Fruit fly (Drosophila melanogaster) whole organism, embryonic: ENCODE data around the gene sdk.

Experiments used
- Atf3 ChIP-seq: fragments of 200-800 bp; sonication (Bioruptor generic); optimal IDR thresholded peaks from 3 replicates; lab custom pipeline; 2016; ENCODE audit warnings: missing biosample characterization, missing genetic modification characterization
- CG10209 ChIP-seq: fragments of 200-800 bp; sonication (Bioruptor generic); optimal IDR thresholded peaks from 3 replicates; lab custom pipeline; 2017; ENCODE audit warnings: missing biosample characterization, mild to moderate bottlenecking, missing genetic modification characterization, missing genetic modification reagents
- CG11085 ChIP-seq: fragments of 200-800 bp; sonication (Bioruptor generic); IDR thresholded peaks from 2 replicates; pipeline ENCODE4 v1.3.6; 2022; ENCODE audit warnings: missing biosample characterization, missing genetic modification characterization
- CG11398 ChIP-seq: fragments of 200-800 bp; sonication (Bioruptor generic); optimal IDR thresholded peaks from 2 replicates; lab custom pipeline; 2016; ENCODE audit warnings: missing biosample characterization, missing genetic modification characterization
- CG12659 ChIP-seq: fragments of 200-800 bp; sonication (Bioruptor generic); optimal IDR thresholded peaks from 3 replicates; lab custom pipeline; 2017; ENCODE audit warnings: mild to moderate bottlenecking, missing biosample characterization, missing genetic modification reagents, missing genetic modification characterization
- CG13123 ChIP-seq: fragments of 200-800 bp; sonication (Bioruptor generic); optimal IDR thresholded peaks from 2 replicates; lab custom pipeline; 2016; ENCODE audit warnings: missing biosample characterization, missing genetic modification characterization
- CG17186 ChIP-seq: fragments of 200-800 bp; sonication (Bioruptor generic); optimal IDR thresholded peaks from 3 replicates; lab custom pipeline; 2017; ENCODE audit warnings: missing biosample characterization, missing genetic modification reagents, missing genetic modification characterization
- CG1832 ChIP-seq: fragments of 200-800 bp; sonication (Bioruptor generic); optimal IDR thresholded peaks from 2 replicates; lab custom pipeline; 2017; ENCODE audit warnings: missing biosample characterization, mild to moderate bottlenecking, missing genetic modification characterization, inconsistent platforms
- CG30403 ChIP-seq: fragments of 200-800 bp; sonication (Bioruptor generic); optimal IDR thresholded peaks from 3 replicates; lab custom pipeline; 2016; ENCODE audit warnings: missing biosample characterization, missing genetic modification characterization
- CG31441 ChIP-seq: fragments of 200-800 bp; sonication (Bioruptor generic); IDR thresholded peaks from 2 replicates; pipeline ENCODE4 v1.3.6; 2022; ENCODE audit warnings: missing biosample characterization, missing genetic modification characterization
- CG33213 ChIP-seq: fragments of 200-800 bp; sonication (Bioruptor generic); optimal IDR thresholded peaks from 3 replicates; lab custom pipeline; 2016; ENCODE audit warnings: missing biosample characterization, missing genetic modification characterization
- CG42726 ChIP-seq: fragments of 200-800 bp; sonication (Bioruptor generic); IDR thresholded peaks from 2 replicates; pipeline ENCODE4 v1.3.6; 2022; ENCODE audit warnings: missing biosample characterization, missing genetic modification characterization; ENCODE audit not compliant: partially characterized antibody
- CG6791 ChIP-seq: fragments of 200-800 bp; sonication (Bioruptor generic); IDR thresholded peaks from 3 replicates; pipeline ENCODE4 v1.3.6; 2022; ENCODE audit warnings: missing biosample characterization, missing genetic modification characterization; ENCODE audit not compliant: partially characterized antibody
- CG9797 ChIP-seq: fragments of 200-800 bp; sonication (Bioruptor generic); optimal IDR thresholded peaks from 3 replicates; lab custom pipeline; 2018; ENCODE audit warnings: missing biosample characterization, mild to moderate bottlenecking, missing genetic modification characterization
- CHES-1-like ChIP-seq: fragments of 200-800 bp; sonication (Bioruptor generic); optimal IDR thresholded peaks from 2 replicates; lab custom pipeline; 2016; ENCODE audit warnings: missing biosample characterization, missing genetic modification characterization
- CTCF ChIP-seq: fragments of 200-800 bp; sonication (Bioruptor generic); optimal IDR thresholded peaks from 2 replicates; lab custom pipeline; 2017; ENCODE audit warnings: missing biosample characterization, mild to moderate bottlenecking, missing genetic modification characterization, moderate library complexity
- CoRest ChIP-seq: fragments of 200-800 bp; sonication (Bioruptor generic); optimal IDR thresholded peaks from 3 replicates; lab custom pipeline; 2018; ENCODE audit warnings: missing biosample characterization, mild to moderate bottlenecking, missing genetic modification characterization, moderate library complexity
- D ChIP-seq, 2 experiments: fragments of 200-800 bp in 1 of 2; fragments of >200 bp in 1 of 2; sonication (Bioruptor generic) in 1 of 2; optimal IDR thresholded peaks; 2 replicates in 1 of 2; 3 replicates in 1 of 2; lab custom pipeline; 2017; ENCODE audit warnings: mild to moderate bottlenecking in 1 of 2, missing biosample characterization in 1 of 2, missing genetic modification characterization in 1 of 2, missing genetic modification reagents in 1 of 2
- Doc3 ChIP-seq: fragments of 200-800 bp; sonication (Bioruptor generic); IDR thresholded peaks from 3 replicates; pipeline ENCODE4 v1.3.6; 2022; ENCODE audit warnings: missing biosample characterization, missing genetic modification characterization; ENCODE audit not compliant: partially characterized antibody
- E2f2 ChIP-seq: fragments of 200-800 bp; sonication (Bioruptor generic); IDR thresholded peaks from 2 replicates; pipeline ENCODE4 v1.3.6; 2022; ENCODE audit warnings: missing biosample characterization, missing genetic modification characterization
- Ets97D ChIP-seq: fragments of 200-800 bp; sonication (Bioruptor generic); optimal IDR thresholded peaks from 3 replicates; lab custom pipeline; 2016; ENCODE audit warnings: missing biosample characterization, missing genetic modification characterization
- HLH4C ChIP-seq: fragments of 200-800 bp; sonication (Bioruptor generic); IDR thresholded peaks from 3 replicates; pipeline ENCODE4 v1.3.6; 2022; ENCODE audit warnings: missing biosample characterization, missing genetic modification characterization; ENCODE audit not compliant: partially characterized antibody
- Hmr ChIP-seq: fragments of 200-800 bp; sonication (Bioruptor generic); optimal IDR thresholded peaks from 3 replicates; lab custom pipeline; 2017; ENCODE audit warnings: mild to moderate bottlenecking, missing biosample characterization, missing genetic modification reagents, missing genetic modification characterization
- Med ChIP-seq: fragments of 200-800 bp; sonication (Bioruptor generic); peaks from one replicate; lab custom pipeline; 2016; ENCODE audit warnings: missing biosample characterization, missing genetic modification characterization, mild to moderate bottlenecking, inconsistent platforms, moderate library complexity
- Opbp ChIP-seq: fragments of 200-800 bp; sonication (Bioruptor generic); IDR thresholded peaks from 3 replicates; pipeline ENCODE4 v1.3.6; 2022; ENCODE audit warnings: missing biosample characterization, missing genetic modification characterization; ENCODE audit not compliant: partially characterized antibody
- Sox102F ChIP-seq: fragments of 200-800 bp; sonication (Bioruptor generic); optimal IDR thresholded peaks from 2 replicates; lab custom pipeline; 2018; ENCODE audit warnings: missing biosample characterization, mild to moderate bottlenecking, missing genetic modification characterization, moderate library complexity
- Stat92E ChIP-seq, 3 experiments: fragments of >200 bp in 2 of 3; fragments of 200-800 bp in 1 of 3; sonication (Bioruptor generic) in 1 of 3; optimal IDR thresholded peaks; 2 replicates each; lab custom pipeline; 2017 to 2019; ENCODE audit warnings: missing biosample characterization in 3 of 3, missing genetic modification characterization in 3 of 3, mild to moderate bottlenecking in 1 of 3, moderate library complexity in 1 of 3
- caup ChIP-seq: fragments of 200-800 bp; sonication (Bioruptor generic); optimal IDR thresholded peaks from 3 replicates; lab custom pipeline; 2017; ENCODE audit warnings: missing biosample characterization, mild to moderate bottlenecking, missing genetic modification characterization, moderate library complexity; ENCODE audit not compliant: severe bottlenecking
- chif ChIP-seq, 2 experiments: fragments of 200-800 bp; sonication (Bioruptor generic); optimal IDR thresholded peaks; 3 replicates each; lab custom pipeline; 2016; ENCODE audit warnings: missing biosample characterization in 2 of 2, missing genetic modification characterization in 2 of 2
- ci ChIP-seq: fragments of 200-800 bp; sonication (Bioruptor generic); IDR thresholded peaks from 3 replicates; pipeline ENCODE4 v1.3.6; 2022; ENCODE audit warnings: missing biosample characterization, missing genetic modification characterization
- dm ChIP-seq: fragments of 200-800 bp; sonication (Bioruptor generic); optimal IDR thresholded peaks from 3 replicates; lab custom pipeline; 2016; ENCODE audit warnings: missing biosample characterization, missing genetic modification characterization
- ewg ChIP-seq: fragments of 200-800 bp; sonication (Bioruptor generic); optimal IDR thresholded peaks from 3 replicates; lab custom pipeline; 2017; ENCODE audit warnings: mild to moderate bottlenecking, missing biosample characterization, missing genetic modification reagents, missing genetic modification characterization
- fd64A ChIP-seq: fragments of 200-800 bp; sonication (Bioruptor generic); optimal IDR thresholded peaks from 3 replicates; lab custom pipeline; 2018; ENCODE audit warnings: missing biosample characterization, mild to moderate bottlenecking, missing genetic modification characterization
- kni ChIP-seq: fragments of 200-800 bp; sonication (Bioruptor generic); optimal IDR thresholded peaks from 3 replicates; lab custom pipeline; 2017; ENCODE audit warnings: mild to moderate bottlenecking, missing biosample characterization, missing genetic modification reagents, missing genetic modification characterization
- knrl ChIP-seq: fragments of 200-800 bp; sonication (Bioruptor generic); IDR thresholded peaks from 3 replicates; pipeline ENCODE4 v1.3.6; 2022; ENCODE audit warnings: missing biosample characterization, missing genetic modification characterization; ENCODE audit not compliant: partially characterized antibody
- lab ChIP-seq: fragments of 200-800 bp; sonication (Bioruptor generic); optimal IDR thresholded peaks from 3 replicates; lab custom pipeline; 2017; ENCODE audit warnings: missing biosample characterization, missing genetic modification characterization, mild to moderate bottlenecking, moderate library complexity, missing genetic modification reagents
- luna ChIP-seq: fragments of 200-800 bp; sonication (Bioruptor generic); optimal IDR thresholded peaks from 2 replicates; lab custom pipeline; 2016; ENCODE audit warnings: missing biosample characterization, missing genetic modification characterization
- mirr ChIP-seq: fragments of 200-800 bp; sonication (Bioruptor generic); optimal IDR thresholded peaks from 3 replicates; lab custom pipeline; 2018; ENCODE audit warnings: missing biosample characterization, mild to moderate bottlenecking, missing genetic modification characterization
- odd ChIP-seq: fragments of 200-800 bp; sonication (Bioruptor generic); optimal IDR thresholded peaks from 2 replicates; lab custom pipeline; 2017; ENCODE audit warnings: missing biosample characterization, mild to moderate bottlenecking, missing genetic modification characterization
- salm ChIP-seq: fragments of 200-800 bp; sonication (Bioruptor generic); optimal IDR thresholded peaks from 2 replicates; lab custom pipeline; 2018; ENCODE audit warnings: missing biosample characterization, mild to moderate bottlenecking, missing genetic modification characterization
- scrt ChIP-seq: fragments of 200-800 bp; sonication (Bioruptor generic); optimal IDR thresholded peaks from 2 replicates; lab custom pipeline; 2018; ENCODE audit warnings: missing biosample characterization, mild to moderate bottlenecking, missing genetic modification characterization, moderate library complexity
- sna ChIP-seq: fragments of 200-800 bp; sonication (Bioruptor generic); IDR thresholded peaks from 2 replicates; pipeline ENCODE4 v1.3.6; 2022; ENCODE audit warnings: missing biosample characterization, missing genetic modification characterization; ENCODE audit not compliant: partially characterized antibody
- so ChIP-seq: fragments of 200-800 bp; sonication (Bioruptor generic); IDR thresholded peaks from 3 replicates; pipeline ENCODE4 v1.3.6; 2022; ENCODE audit warnings: missing biosample characterization, missing genetic modification characterization
- tll ChIP-seq, 2 experiments: fragments of 200-800 bp in 1 of 2; fragments of >200 bp in 1 of 2; sonication (Bioruptor generic) in 1 of 2; optimal IDR thresholded peaks; 2 replicates each; lab custom pipeline; 2017 to 2019; ENCODE audit warnings: missing biosample characterization in 2 of 2, missing genetic modification characterization in 2 of 2, mild to moderate bottlenecking in 1 of 2, moderate library complexity in 1 of 2
- vfl ChIP-seq: fragments of 200-800 bp; sonication (Bioruptor generic); optimal IDR thresholded peaks from 2 replicates; lab custom pipeline; 2016; ENCODE audit warnings: missing biosample characterization, missing genetic modification characterization
- vnd ChIP-seq: fragments of 200-800 bp; sonication (Bioruptor generic); IDR thresholded peaks from 3 replicates; pipeline ENCODE4 v1.3.6; 2022; ENCODE audit warnings: missing biosample characterization, missing genetic modification characterization; ENCODE audit not compliant: partially characterized antibody
- yki ChIP-seq: fragments of >200 bp; optimal IDR thresholded peaks from 3 replicates; lab custom pipeline; 2018

sdk gene

dm6 chrX:655492-656379, 30.9 kb upstream of the sdk start, which contains the start of the genes Hmt4-20 and SkpA (continued):
- TF ChIP-seq salm (tag; lab: Kevin White, UChicago) (no peak), CHES-1-like (GFP tag; lab: Kevin White, UChicago) (peak; percentile 67), knrl (GFP tag; lab: Robert Waterston, UW) (peak; percentile 96), mirr (GFP tag; lab: Kevin White, UChicago) (no peak), E2f2 (GFP tag; lab: Robert Waterston, UW) (peak; percentile 55), Doc3 (peak; percentile 80), fd64A (GFP tag; lab: Kevin White, UChicago) (no peak), dm (GFP tag; lab: Kevin White, UChicago) (peak; percentile 22), chif (GFP tag; optimal IDR thresholded peaks at IDR 0.05; lab: Kevin White, UChicago) (no peak), CoRest (peak; percentile 25), luna (GFP tag; lab: Kevin White, UChicago) (no peak), so (GFP tag; lab: Robert Waterston, UW) (no peak), D (optimal IDR thresholded peaks at IDR 0.05; lab: Kevin White, UChicago) (peak; percentile 84), D (GFP tag; optimal IDR thresholded peaks at IDR 0.05; lab: Kevin White, UChicago) (no peak), yki (lab: Kevin White, UChicago) (peak; percentile 3), CG9797 (GFP tag; lab: Kevin White, UChicago) (peak; percentile 92), Sox102F (GFP tag; lab: Kevin White, UChicago) (no peak), CG33213 (peak; percentile 68), CG42726 (peak; percentile 96), caup (no peak), kni (GFP tag; lab: Kevin White, UChicago) (no peak), CG11085 (GFP tag; lab: Robert Waterston, UW) (0 out of 2 replicates have a peak, but pooled peaks have one; percentile 15), Ets97D (GFP tag; lab: Kevin White, UChicago) (peak; percentile 70), Med (GFP tag; lab: Kevin White, UChicago) (peak; percentile 48), scrt (GFP tag; lab: Kevin White, UChicago) (no peak), CG31441 (GFP tag; lab: Robert Waterston, UW) (no peak), odd (no peak), Opbp (GFP tag; lab: Robert Waterston, UW) (peak; percentile 93), CG12659 (GFP tag; lab: Kevin White, UChicago) (peak; percentile 68), Stat92E (GFP tag; optimal IDR thresholded peaks at IDR 0.05; lab: Kevin White, UChicago) (no peak), Hmr (GFP tag; lab: Kevin White, UChicago) (peak; percentile 14), CG17186 (GFP tag; lab: Kevin White, UChicago) (peak; percentile 65), CG13123 (GFP tag; lab: Kevin White, UChicago) (peak; percentile 5), CG1832 (GFP tag; lab: Kevin White, UChicago) (peak; percentile 84), vfl (no peak), ewg (GFP tag; lab: Kevin White, UChicago) (peak; percentile 14), CTCF (GFP tag; lab: Kevin White, UChicago) (peak; percentile 53), vnd (peak; percentile 94), lab (GFP tag; lab: Kevin White, UChicago) (no peak), CG30403 (no peak), CG10209 (no peak), Atf3 (GFP tag; lab: Kevin White, UChicago) (no peak), CG6791 (GFP tag; lab: Robert Waterston, UW) (peak; percentile 93), HLH4C (GFP tag; lab: Robert Waterston, UW) (peak; percentile 89), CG11398 (no peak), sna (GFP tag; lab: Robert Waterston, UW) (peak; percentile 85), ci (GFP tag; lab: Robert Waterston, UW) (0 out of 3 replicates have a peak, but pooled peaks have one; percentile 27), tll (GFP tag; optimal IDR thresholded peaks at IDR 0.05; lab: Kevin White, UChicago) (peak in 1 of 2 experiments; percentile 58)
